Fruit fly (Drosophila melanogaster): Measurements from ENCODE around the gene CG9130.
"Not testable (repeated sequence)": the region's sequence is repeated elsewhere in the genome, so short reads cannot be mapped to it uniquely, and the experiment has no call there.

DNA sequence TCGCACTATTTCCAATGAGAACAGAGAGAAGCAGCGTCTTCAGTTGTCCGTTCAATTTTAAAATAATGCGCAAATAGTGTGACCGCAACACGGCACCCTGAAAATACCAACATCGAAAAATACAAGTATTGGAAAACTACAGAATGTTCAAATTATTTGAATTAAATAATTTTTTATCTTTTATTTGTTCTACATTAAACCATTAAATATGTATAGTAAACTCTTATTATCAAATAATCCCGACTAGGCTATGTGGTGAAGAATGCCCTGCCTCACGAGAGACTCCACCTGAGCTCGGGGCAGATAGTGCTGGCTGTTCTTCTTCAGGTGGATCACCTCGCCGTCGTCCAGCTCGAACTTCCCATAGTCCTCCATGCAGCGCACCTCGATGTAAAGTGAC is 5.0 kb upstream of the CG9130 start, which contains the start of gene CG32318:
- TF ChIP-seq psq, pan, Dll (optimal IDR thresholded peaks at IDR 0.05): not testable (repeated sequence)
